Fruit fly (Drosophila melanogaster) S2 (cell line): ENCODE results near the gene CG17121.

ENCODE experiments used
- CG8478 ChIP-seq: fragments of >200 bp; optimal IDR thresholded peaks from 2 replicates; lab custom pipeline; 2018
- CTCF ChIP-seq, 2 experiments: fragments of >200 bp; optimal IDR thresholded peaks; 2 replicates each; lab custom pipeline; 2018

DNA sequence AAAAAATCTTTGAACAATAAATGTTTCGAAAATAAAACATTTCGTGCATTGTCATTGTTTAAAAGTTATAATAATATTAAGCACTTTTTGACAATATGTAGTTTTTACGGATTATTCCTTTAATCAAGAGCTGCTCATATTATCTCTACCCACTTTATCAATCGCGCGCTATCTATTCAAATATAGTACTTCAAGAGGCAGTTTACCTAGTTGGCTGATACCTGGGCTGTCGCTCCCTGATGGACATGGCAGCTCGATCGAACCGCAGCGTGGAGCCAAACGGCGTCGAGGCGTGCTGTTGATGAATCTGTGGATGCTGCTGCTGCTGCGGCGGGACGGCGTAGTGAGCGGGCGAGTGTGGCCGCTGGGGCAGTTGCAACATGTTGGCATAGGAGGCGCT is 12.2 kb upstream of the CG17121 start:
- TF ChIP-seq CG8478 (lab: Kevin White, UChicago) (no peak), CTCF (optimal IDR thresholded peaks at IDR 0.05; lab: Kevin White, UChicago) (no peak)
